Fruit fly (Drosophila melanogaster) whole organism, prepupa: ENCODE measurements around the gene CG15296.

ENCODE experiments used
- Blimp-1 ChIP-seq: fragments of 200-800 bp; sonication (Bioruptor generic); optimal IDR thresholded peaks from 3 replicates; lab custom pipeline; 2017; ENCODE audit warnings: missing biosample characterization, missing genetic modification characterization, mild to moderate bottlenecking, moderate library complexity, missing genetic modification reagents
- CG11294 ChIP-seq: fragments of 200-800 bp; sonication (Bioruptor generic); IDR thresholded peaks from 2 replicates; pipeline ENCODE4 v1.3.6; 2022; ENCODE audit warnings: missing biosample characterization, missing genetic modification characterization
- CG11762 ChIP-seq: fragments of 200-800 bp; sonication (Bioruptor generic); optimal IDR thresholded peaks from 3 replicates; lab custom pipeline; 2016; ENCODE audit warnings: missing biosample characterization, missing genetic modification characterization; ENCODE audit not compliant: insufficient read depth
- CG1621 ChIP-seq: fragments of 200-800 bp; sonication (Bioruptor generic); optimal IDR thresholded peaks from 3 replicates; lab custom pipeline; 2018; ENCODE audit warnings: missing biosample characterization, mild to moderate bottlenecking, missing genetic modification characterization
- CG16779 ChIP-seq: fragments of 200-800 bp; sonication (Bioruptor generic); optimal IDR thresholded peaks from 3 replicates; lab custom pipeline; 2017; ENCODE audit warnings: missing biosample characterization, mild to moderate bottlenecking, missing genetic modification characterization
- CG3032 ChIP-seq: fragments of 200-800 bp; optimal IDR thresholded peaks from 2 replicates; lab custom pipeline; 2019; ENCODE audit warnings: missing biosample characterization, mild to moderate bottlenecking, missing genetic modification characterization, moderate library complexity
- CG31627 ChIP-seq: fragments of 200-800 bp; sonication (Bioruptor generic); optimal IDR thresholded peaks from 3 replicates; lab custom pipeline; 2016; ENCODE audit warnings: missing biosample characterization, missing genetic modification characterization
- CG32006 ChIP-seq: fragments of 200-800 bp; sonication (Bioruptor generic); optimal IDR thresholded peaks from 3 replicates; lab custom pipeline; 2017; ENCODE audit warnings: missing biosample characterization, mild to moderate bottlenecking, missing genetic modification characterization
- CG34406 ChIP-seq: fragments of 200-800 bp; sonication (Bioruptor generic); optimal IDR thresholded peaks from 3 replicates; lab custom pipeline; 2016; ENCODE audit warnings: missing biosample characterization, missing genetic modification characterization
- CG3919 ChIP-seq: fragments of 200-800 bp; sonication (Bioruptor generic); optimal IDR thresholded peaks from 3 replicates; lab custom pipeline; 2016; ENCODE audit warnings: missing biosample characterization, missing genetic modification characterization
- CG6163 ChIP-seq: fragments of 200-800 bp; sonication (Bioruptor generic); IDR thresholded peaks from 3 replicates; pipeline ENCODE4 v1.3.6; 2022; ENCODE audit warnings: missing biosample characterization, missing genetic modification characterization
- CG6792 ChIP-seq: fragments of 200-800 bp; sonication (Bioruptor generic); optimal IDR thresholded peaks from 3 replicates; lab custom pipeline; 2016; ENCODE audit warnings: missing biosample characterization, missing genetic modification characterization
- CG6808 ChIP-seq: fragments of 200-800 bp; sonication (Bioruptor generic); optimal IDR thresholded peaks from 3 replicates; lab custom pipeline; 2017; ENCODE audit warnings: missing biosample characterization, missing genetic modification characterization, mild to moderate bottlenecking, moderate library complexity, missing genetic modification reagents
- CG6854 ChIP-seq: fragments of 200-800 bp; sonication (Bioruptor generic); optimal IDR thresholded peaks from 2 replicates; lab custom pipeline; 2017; ENCODE audit warnings: missing biosample characterization, mild to moderate bottlenecking, missing genetic modification characterization
- CG7368 ChIP-seq: fragments of 200-800 bp; sonication (Bioruptor generic); optimal IDR thresholded peaks from 3 replicates; lab custom pipeline; 2016; ENCODE audit warnings: missing biosample characterization, missing genetic modification characterization
- CG8119 ChIP-seq: fragments of 200-800 bp; sonication (Bioruptor generic); IDR thresholded peaks from 3 replicates; pipeline ENCODE4 v1.3.6; 2022; ENCODE audit warnings: missing biosample characterization, missing genetic modification characterization
- CG8319 ChIP-seq: fragments of 200-800 bp; sonication (Bioruptor generic); optimal IDR thresholded peaks from 3 replicates; lab custom pipeline; 2016; ENCODE audit warnings: missing biosample characterization, missing genetic modification characterization
- CG9139 ChIP-seq: fragments of 200-800 bp; sonication (Bioruptor generic); optimal IDR thresholded peaks from 3 replicates; lab custom pipeline; 2017; ENCODE audit warnings: missing biosample characterization, mild to moderate bottlenecking, missing genetic modification characterization
- Eip75B ChIP-seq: fragments of 200-800 bp; sonication (Bioruptor generic); optimal IDR thresholded peaks from 3 replicates; lab custom pipeline; 2016; ENCODE audit warnings: missing biosample characterization, missing genetic modification characterization
- Eip78C ChIP-seq: fragments of 200-800 bp; sonication (Bioruptor generic); peaks from one replicate; lab custom pipeline; 2016; ENCODE audit warnings: missing biosample characterization, missing genetic modification characterization
- Eip93F ChIP-seq: fragments of 200-800 bp; sonication (Bioruptor generic); optimal IDR thresholded peaks from 2 replicates; lab custom pipeline; 2016; ENCODE audit warnings: missing biosample characterization, mild to moderate bottlenecking, missing genetic modification characterization
- Ets96B ChIP-seq: fragments of 200-800 bp; optimal IDR thresholded peaks from 2 replicates; lab custom pipeline; 2019; ENCODE audit warnings: missing biosample characterization, mild to moderate bottlenecking, missing genetic modification characterization, moderate library complexity
- Hr39 ChIP-seq: fragments of 200-800 bp; sonication (Bioruptor generic); optimal IDR thresholded peaks from 2 replicates; lab custom pipeline; 2016; ENCODE audit warnings: missing biosample characterization, missing genetic modification characterization
- Hr4 ChIP-seq: fragments of 200-800 bp; sonication (Bioruptor generic); optimal IDR thresholded peaks from 3 replicates; lab custom pipeline; 2016; ENCODE audit warnings: missing biosample characterization, missing genetic modification characterization
- Lpt ChIP-seq: fragments of 200-800 bp; sonication (Bioruptor generic); optimal IDR thresholded peaks from 3 replicates; lab custom pipeline; 2016; ENCODE audit warnings: missing biosample characterization, missing genetic modification characterization
- Met ChIP-seq: fragments of 200-800 bp; sonication (Bioruptor generic); optimal IDR thresholded peaks from 3 replicates; lab custom pipeline; 2016; ENCODE audit warnings: missing biosample characterization, missing genetic modification characterization
- Smox ChIP-seq: fragments of 200-800 bp; sonication (Bioruptor generic); optimal IDR thresholded peaks from 3 replicates; lab custom pipeline; 2016; ENCODE audit warnings: missing biosample characterization, missing genetic modification characterization
- Sox102F ChIP-seq: fragments of 200-800 bp; sonication (Bioruptor generic); optimal IDR thresholded peaks from 2 replicates; lab custom pipeline; 2016; ENCODE audit warnings: missing biosample characterization, mild to moderate bottlenecking, missing genetic modification characterization
- Sox15 ChIP-seq: fragments of 200-800 bp; sonication (Bioruptor generic); optimal IDR thresholded peaks from 3 replicates; lab custom pipeline; 2016; ENCODE audit warnings: missing biosample characterization, missing genetic modification characterization
- acj6 ChIP-seq: fragments of 200-800 bp; sonication (Bioruptor generic); optimal IDR thresholded peaks from 3 replicates; lab custom pipeline; 2016; ENCODE audit warnings: missing biosample characterization, missing genetic modification characterization
- cyc ChIP-seq: fragments of 200-800 bp; sonication (Bioruptor generic); optimal IDR thresholded peaks from 3 replicates; lab custom pipeline; 2016; ENCODE audit warnings: missing biosample characterization, missing genetic modification characterization
- dac ChIP-seq: fragments of 200-800 bp; sonication (Bioruptor generic); optimal IDR thresholded peaks from 2 replicates; lab custom pipeline; 2017; ENCODE audit warnings: missing biosample characterization, mild to moderate bottlenecking, missing genetic modification characterization
- dsx ChIP-seq: fragments of 200-800 bp; optimal IDR thresholded peaks from 3 replicates; lab custom pipeline; 2019; ENCODE audit warnings: missing biosample characterization, mild to moderate bottlenecking, missing genetic modification characterization, moderate library complexity; ENCODE audit not compliant: poor library complexity, severe bottlenecking
- eg ChIP-seq: fragments of 200-800 bp; sonication (Bioruptor generic); IDR thresholded peaks from 3 replicates; pipeline ENCODE4 v1.3.6; 2022; ENCODE audit warnings: missing biosample characterization, missing genetic modification characterization
- esn ChIP-seq: fragments of 200-800 bp; sonication (Bioruptor generic); optimal IDR thresholded peaks from 2 replicates; lab custom pipeline; 2016; ENCODE audit warnings: missing biosample characterization, mild to moderate bottlenecking, missing genetic modification characterization, moderate library complexity
- fd59A ChIP-seq: fragments of 200-800 bp; sonication (Bioruptor generic); optimal IDR thresholded peaks from 2 replicates; lab custom pipeline; 2017; ENCODE audit warnings: missing biosample characterization, mild to moderate bottlenecking, missing genetic modification characterization, missing genetic modification reagents
- fd85E ChIP-seq: fragments of 200-800 bp; sonication (Bioruptor generic); optimal IDR thresholded peaks from 3 replicates; lab custom pipeline; 2016; ENCODE audit warnings: missing biosample characterization, missing genetic modification characterization
- fkh ChIP-seq: fragments of 200-800 bp; sonication (Bioruptor generic); optimal IDR thresholded peaks from 3 replicates; lab custom pipeline; 2017; ENCODE audit warnings: missing biosample characterization, mild to moderate bottlenecking, missing genetic modification characterization, moderate library complexity
- lz ChIP-seq: fragments of 200-800 bp; sonication (Bioruptor generic); optimal IDR thresholded peaks from 3 replicates; lab custom pipeline; 2016; ENCODE audit warnings: missing biosample characterization, missing genetic modification characterization
- net ChIP-seq: fragments of 200-800 bp; sonication (Bioruptor generic); optimal IDR thresholded peaks from 3 replicates; lab custom pipeline; 2016; ENCODE audit warnings: missing biosample characterization, missing genetic modification characterization
- pdm3 ChIP-seq: fragments of 200-800 bp; sonication (Bioruptor generic); optimal IDR thresholded peaks from 3 replicates; lab custom pipeline; 2016; ENCODE audit warnings: missing biosample characterization, missing genetic modification characterization
- salr ChIP-seq, 2 experiments: fragments of 200-800 bp; sonication (Bioruptor generic); optimal IDR thresholded peaks; 3 replicates each; lab custom pipeline; 2016 to 2018; ENCODE audit warnings: missing biosample characterization in 2 of 2, missing genetic modification characterization in 2 of 2, mild to moderate bottlenecking in 1 of 2
- spab ChIP-seq: fragments of 200-800 bp; sonication (Bioruptor generic); optimal IDR thresholded peaks from 2 replicates; lab custom pipeline; 2017; ENCODE audit warnings: missing biosample characterization, mild to moderate bottlenecking, missing genetic modification characterization, missing genetic modification reagents
- svp ChIP-seq: fragments of 200-800 bp; sonication (Bioruptor generic); peaks from one replicate; lab custom pipeline; 2016; ENCODE audit warnings: missing biosample characterization, missing genetic modification characterization
- topi ChIP-seq: fragments of 200-800 bp; sonication (Bioruptor generic); optimal IDR thresholded peaks from 3 replicates; lab custom pipeline; 2016; ENCODE audit warnings: missing biosample characterization, missing genetic modification characterization

The CG15296 gene

dm6 chrX:10570142-10570756, 3.9 kb upstream of the CG15296 start (continued):
- TF ChIP-seq acj6 (GFP tag; lab: Kevin White, UChicago) (peak; percentile 84), Eip75B (GFP tag; lab: Kevin White, UChicago) (peak; percentile 84), Sox102F (peak; percentile 57), cyc (GFP tag; lab: Kevin White, UChicago) (peak; percentile 26), topi (GFP tag; lab: Kevin White, UChicago) (peak; percentile 55), CG6792 (GFP tag; lab: Kevin White, UChicago) (peak; percentile 79), CG34406 (GFP tag; lab: Kevin White, UChicago) (peak; percentile 59), net (peak; percentile 83), salr (GFP tag; optimal IDR thresholded peaks at IDR 0.05; lab: Kevin White, UChicago) (peak; percentile 73 to 77), CG11762 (peak; percentile 68), Ets96B (tag; lab: Kevin White, UChicago) (peak; percentile 86), fd59A (GFP tag; lab: Kevin White, UChicago) (peak; percentile 81), CG3032 (peak; percentile 71), CG8119 (GFP tag; lab: Robert Waterston, UW) (peak; percentile 94), Eip93F (GFP tag; lab: Kevin White, UChicago) (no peak)

dm6 chrX:10564145-10564544, 2.2 kb downstream of the CG15296 start:
- no peak for TF ChIP-seq lz
- peak; percentile 50 for TF ChIP-seq Eip78C (GFP tag; lab: Kevin White, UChicago)
- no peak for TF ChIP-seq Blimp-1 (GFP tag; lab: Kevin White, UChicago)
- TF ChIP-seq CG6163, result 0 out of 3 replicates have a peak, but pooled peaks have one; percentile 14
- no peak for TF ChIP-seq esn (GFP tag; lab: Kevin White, UChicago)
- peak; percentile 23 for TF ChIP-seq CG32006 (GFP tag; lab: Kevin White, UChicago)
- peak; percentile 19 for TF ChIP-seq svp (GFP tag; lab: Kevin White, UChicago)
- peak; percentile 17 for TF ChIP-seq Hr4 (GFP tag; lab: Kevin White, UChicago)

dm6 chrX:10561433-10561832, 5.0 kb downstream of the CG15296 start:
- peak; percentile 42 for TF ChIP-seq dac (GFP tag; lab: Kevin White, UChicago)
- TF ChIP-seq CG1621 (tag; lab: Kevin White, UChicago), result peak; percentile 13
- TF ChIP-seq CG7368, result peak; percentile 49
- TF ChIP-seq CG31627 (GFP tag; lab: Kevin White, UChicago), result peak; percentile 44
- TF ChIP-seq CG32006 (GFP tag; lab: Kevin White, UChicago), result peak; percentile 90
- TF ChIP-seq CG3919 (GFP tag; lab: Kevin White, UChicago), result peak; percentile 72
- TF ChIP-seq CG6854 (GFP tag; lab: Kevin White, UChicago), result no peak
- TF ChIP-seq acj6 (GFP tag; lab: Kevin White, UChicago), result peak; percentile 71
- TF ChIP-seq Sox15 (GFP tag; lab: Kevin White, UChicago), result no peak
- TF ChIP-seq eg (GFP tag; lab: Robert Waterston, UW), result peak; percentile 84
- peak; percentile 65 for TF ChIP-seq CG11294
- TF ChIP-seq net, result peak; percentile 64
- TF ChIP-seq CG6792 (GFP tag; lab: Kevin White, UChicago), result peak; percentile 48
- TF ChIP-seq salr (GFP tag; optimal IDR thresholded peaks at IDR 0.05; lab: Kevin White, UChicago), result peak in 1 of 2 experiments; percentile 68
- peak; percentile 65 for TF ChIP-seq Lpt
- no peak for TF ChIP-seq fd59A (GFP tag; lab: Kevin White, UChicago)
- no peak for TF ChIP-seq Eip93F (GFP tag; lab: Kevin White, UChicago)
- TF ChIP-seq spab, result peak; percentile 36
- TF ChIP-seq Met (GFP tag; lab: Kevin White, UChicago), result peak; percentile 70
- TF ChIP-seq CG16779 (tag; lab: Kevin White, UChicago), result peak; percentile 5
- TF ChIP-seq Smox (GFP tag; lab: Kevin White, UChicago), result peak; percentile 67
- TF ChIP-seq CG9139, result no peak
- peak; percentile 68 for TF ChIP-seq Ets96B (tag; lab: Kevin White, UChicago)
- peak; percentile 15 for TF ChIP-seq CG8319 (GFP tag; lab: Kevin White, UChicago)
- TF ChIP-seq dsx (GFP tag; lab: Kevin White, UChicago), result peak; percentile 67
- TF ChIP-seq Hr4 (GFP tag; lab: Kevin White, UChicago), result peak; percentile 78
- no peak for TF ChIP-seq fd85E (GFP tag; lab: Kevin White, UChicago)
- TF ChIP-seq Eip75B (GFP tag; lab: Kevin White, UChicago), result peak; percentile 56
- TF ChIP-seq CG6808, result peak; percentile 14
- TF ChIP-seq esn (GFP tag; lab: Kevin White, UChicago), result peak; percentile 70
- TF ChIP-seq topi (GFP tag; lab: Kevin White, UChicago), result peak; percentile 69
- peak; percentile 46 for TF ChIP-seq Hr39 (GFP tag; lab: Kevin White, UChicago)
- TF ChIP-seq pdm3, result peak; percentile 77
- peak; percentile 86 for TF ChIP-seq CG8119 (GFP tag; lab: Robert Waterston, UW)
- no peak for TF ChIP-seq fkh (GFP tag; lab: Kevin White, UChicago)
- TF ChIP-seq lz, result peak; percentile 51
- peak; percentile 77 for TF ChIP-seq svp (GFP tag; lab: Kevin White, UChicago)
